Fruit fly (Drosophila melanogaster): Measurements from ENCODE around the gene Sam-S.

- TF ChIP-seq CG8478 (optimal IDR thresholded peaks at IDR 0.05) (no peak), CTCF (optimal IDR thresholded peaks at IDR 0.05) (no peak)
These were observed 49.3 kb downstream of the Sam-S start, which contains the start of gene CG3436 for dm6 chr2L:155994-156393.
